Worm (Caenorhabditis elegans) whole organism, late embryonic: ENCODE data around the gene M195.2.

Experiments
- C08G9.2 ChIP-seq: sonication (generic microtip); optimal IDR thresholded peaks from 2 replicates; lab custom pipeline; 2016; ENCODE audit warnings: mild to moderate bottlenecking, missing genetic modification characterization, moderate library complexity, missing compliant biosample characterization
- F13H6.1 ChIP-seq: sonication (generic microtip); optimal IDR thresholded peaks from 2 replicates; lab custom pipeline; 2016; ENCODE audit warnings: missing genetic modification characterization, missing compliant biosample characterization
- K02D7.2 ChIP-seq: sonication (generic microtip); optimal IDR thresholded peaks from 2 replicates; lab custom pipeline; 2017; ENCODE audit warnings: mild to moderate bottlenecking, missing genetic modification characterization, missing compliant biosample characterization
- K09A11.1 ChIP-seq: sonication (generic microtip); optimal IDR thresholded peaks from 2 replicates; lab custom pipeline; 2017; ENCODE audit warnings: antibody characterized with exemption, mild to moderate bottlenecking, missing genetic modification characterization, missing compliant biosample characterization; ENCODE audit not compliant: insufficient read depth
- Y22D7AL.16 ChIP-seq: sonication (generic microtip); optimal IDR thresholded peaks from 2 replicates; lab custom pipeline; 2016; ENCODE audit warnings: missing genetic modification characterization, missing compliant biosample characterization
- ama-1 ChIP-seq: fragments of 150-350 bp; optimal IDR thresholded peaks from 2 replicates; lab custom pipeline; 2014
- ceh-22 ChIP-seq: sonication (generic microtip); optimal IDR thresholded peaks from 2 replicates; lab custom pipeline; 2017; ENCODE audit warnings: missing biosample characterization, missing genetic modification characterization
- ceh-24 ChIP-seq: sonication (generic microtip); optimal IDR thresholded peaks from 2 replicates; lab custom pipeline; 2016; ENCODE audit warnings: mild to moderate bottlenecking, missing genetic modification characterization, missing compliant biosample characterization
- ceh-30 ChIP-seq: fragments of 150-350 bp; optimal IDR thresholded peaks from 2 replicates; lab custom pipeline; 2014; ENCODE audit warnings: missing biosample characterization, missing genetic modification characterization
- ceh-31 ChIP-seq: sonication (generic microtip); optimal IDR thresholded peaks from 2 replicates; lab custom pipeline; 2016; ENCODE audit warnings: missing genetic modification characterization, missing compliant biosample characterization
- ceh-48 ChIP-seq: sonication (generic microtip); optimal IDR thresholded peaks from 2 replicates; lab custom pipeline; 2016; ENCODE audit warnings: missing genetic modification characterization, inconsistent platforms, missing compliant biosample characterization
- che-1 ChIP-seq: sonication (generic microtip); optimal IDR thresholded peaks from 2 replicates; lab custom pipeline; 2016; ENCODE audit warnings: mild to moderate bottlenecking, missing genetic modification characterization, missing compliant biosample characterization
- dmd-4 ChIP-seq: sonication (generic microtip); optimal IDR thresholded peaks from 2 replicates; lab custom pipeline; 2016; ENCODE audit warnings: borderline replicate concordance, missing genetic modification characterization, missing compliant biosample characterization
- dve-1 ChIP-seq: sonication (generic microtip); optimal IDR thresholded peaks from 2 replicates; lab custom pipeline; 2017; ENCODE audit warnings: antibody characterized with exemption, mild to moderate bottlenecking, missing genetic modification characterization, missing compliant biosample characterization
- elt-2 ChIP-seq: sonication (generic microtip); optimal IDR thresholded peaks from 2 replicates; lab custom pipeline; 2016; ENCODE audit warnings: missing genetic modification reagents, missing genetic modification characterization, missing compliant biosample characterization
- ets-4 ChIP-seq: sonication (generic microtip); optimal IDR thresholded peaks from 2 replicates; lab custom pipeline; 2016; ENCODE audit warnings: missing genetic modification characterization, missing compliant biosample characterization
- eyg-1 ChIP-seq: sonication (generic microtip); optimal IDR thresholded peaks from 2 replicates; lab custom pipeline; 2016; ENCODE audit warnings: missing genotype, missing genetic modification characterization, missing compliant biosample characterization
- fkh-6 ChIP-seq: sonication (generic microtip); optimal IDR thresholded peaks from 2 replicates; lab custom pipeline; 2016; ENCODE audit warnings: missing genetic modification characterization, missing compliant biosample characterization
- gmeb-2 ChIP-seq: sonication (generic microtip); optimal IDR thresholded peaks from 2 replicates; lab custom pipeline; 2016; ENCODE audit warnings: missing genetic modification characterization, inconsistent platforms, missing compliant biosample characterization
- hlh-13 ChIP-seq: fragments of 200-800 bp; sonication (Bioruptor generic); optimal IDR thresholded peaks from 2 replicates; lab custom pipeline; 2018; ENCODE audit warnings: mild to moderate bottlenecking, missing genetic modification characterization, missing compliant biosample characterization
- hlh-30 ChIP-seq: sonication (generic microtip); optimal IDR thresholded peaks from 2 replicates; lab custom pipeline; 2017; ENCODE audit warnings: antibody characterized with exemption, missing genetic modification characterization, missing compliant biosample characterization; ENCODE audit not compliant: insufficient read depth
- hlh-6 ChIP-seq: sonication (generic microtip); optimal IDR thresholded peaks from 2 replicates; lab custom pipeline; 2016; ENCODE audit warnings: missing genotype, missing genetic modification characterization, missing compliant biosample characterization
- hlh-8 ChIP-seq: sonication (generic microtip); optimal IDR thresholded peaks from 2 replicates; lab custom pipeline; 2016; ENCODE audit warnings: missing genotype, missing genetic modification characterization, missing compliant biosample characterization
- lim-6 ChIP-seq: sonication (generic microtip); optimal IDR thresholded peaks from 2 replicates; lab custom pipeline; 2016; ENCODE audit warnings: missing genetic modification characterization, missing compliant biosample characterization
- lin-11 ChIP-seq: fragments of 200-800 bp; sonication (Bioruptor generic); optimal IDR thresholded peaks from 2 replicates; lab custom pipeline; 2018; ENCODE audit warnings: mild to moderate bottlenecking, missing genetic modification characterization, missing compliant biosample characterization
- mec-3 ChIP-seq: sonication (generic microtip); optimal IDR thresholded peaks from 2 replicates; lab custom pipeline; 2016; ENCODE audit warnings: borderline replicate concordance, missing genetic modification characterization, missing compliant biosample characterization
- nfya-1 ChIP-seq: sonication (generic microtip); optimal IDR thresholded peaks from 2 replicates; lab custom pipeline; 2017; ENCODE audit warnings: missing genetic modification characterization, mild to moderate bottlenecking, missing compliant biosample characterization, antibody characterized with exemption, moderate library complexity
- npax-4 ChIP-seq: sonication (generic microtip); optimal IDR thresholded peaks from 2 replicates; lab custom pipeline; 2016; ENCODE audit warnings: missing genetic modification characterization, missing compliant biosample characterization
- pat-9 ChIP-seq: fragments of 200-800 bp; sonication (Bioruptor generic); optimal IDR thresholded peaks from 2 replicates; lab custom pipeline; 2018; ENCODE audit warnings: mild to moderate bottlenecking, missing genetic modification characterization, moderate library complexity, missing compliant biosample characterization
- pqm-1 ChIP-seq: sonication (generic microtip); optimal IDR thresholded peaks from 2 replicates; lab custom pipeline; 2016; ENCODE audit warnings: missing genetic modification characterization, missing compliant biosample characterization
- rnt-1 ChIP-seq: sonication (generic microtip); optimal IDR thresholded peaks from 2 replicates; lab custom pipeline; 2016; ENCODE audit warnings: missing genetic modification characterization, missing compliant biosample characterization
- sox-2 ChIP-seq: fragments of 200-800 bp; sonication (Bioruptor generic); IDR thresholded peaks from 2 replicates; pipeline ENCODE4 v1.3.6; 2022; ENCODE audit warnings: missing genetic modification reagents, missing genetic modification characterization, missing compliant biosample characterization
- sox-4 ChIP-seq: sonication (generic microtip); optimal IDR thresholded peaks from 2 replicates; lab custom pipeline; 2017; ENCODE audit warnings: mild to moderate bottlenecking, missing genetic modification characterization, inconsistent platforms, missing compliant biosample characterization
- syd-9 ChIP-seq: sonication (generic microtip); optimal IDR thresholded peaks from 2 replicates; lab custom pipeline; 2016; ENCODE audit warnings: mild to moderate bottlenecking, missing genetic modification characterization, moderate library complexity, missing compliant biosample characterization
- ttx-3 ChIP-seq: sonication (generic microtip); optimal IDR thresholded peaks from 2 replicates; lab custom pipeline; 2016; ENCODE audit warnings: missing genetic modification reagents, missing genetic modification characterization, missing compliant biosample characterization
- unc-3 ChIP-seq, 2 experiments: fragments of 200-800 bp in 1 of 2; sonication (Bioruptor generic) in 1 of 2; sonication (generic microtip) in 1 of 2; conservative IDR thresholded peaks in 1 of 2; optimal IDR thresholded peaks in 1 of 2; 2 replicates each; pipeline versions ENCODE4 v1.3.6 to Lab custom; 2016 to 2022; ENCODE audit warnings: missing compliant biosample characterization in 2 of 2, missing genetic modification characterization in 2 of 2, missing genetic modification reagents in 1 of 2
- unc-42 ChIP-seq: sonication (generic microtip); optimal IDR thresholded peaks from 2 replicates; lab custom pipeline; 2016; ENCODE audit warnings: missing genotype, missing genetic modification characterization, missing compliant biosample characterization
- unc-55 ChIP-seq: sonication (generic microtip); optimal IDR thresholded peaks from 2 replicates; lab custom pipeline; 2017; ENCODE audit warnings: missing biosample characterization, missing genetic modification reagents, missing genetic modification characterization
- unc-86 ChIP-seq: sonication (generic microtip); optimal IDR thresholded peaks from 2 replicates; lab custom pipeline; 2016; ENCODE audit warnings: missing genetic modification characterization, missing compliant biosample characterization
- zip-5 ChIP-seq: sonication (generic microtip); optimal IDR thresholded peaks from 2 replicates; lab custom pipeline; 2016; ENCODE audit warnings: missing genetic modification characterization, missing compliant biosample characterization

M195.2 gene

DNA sequence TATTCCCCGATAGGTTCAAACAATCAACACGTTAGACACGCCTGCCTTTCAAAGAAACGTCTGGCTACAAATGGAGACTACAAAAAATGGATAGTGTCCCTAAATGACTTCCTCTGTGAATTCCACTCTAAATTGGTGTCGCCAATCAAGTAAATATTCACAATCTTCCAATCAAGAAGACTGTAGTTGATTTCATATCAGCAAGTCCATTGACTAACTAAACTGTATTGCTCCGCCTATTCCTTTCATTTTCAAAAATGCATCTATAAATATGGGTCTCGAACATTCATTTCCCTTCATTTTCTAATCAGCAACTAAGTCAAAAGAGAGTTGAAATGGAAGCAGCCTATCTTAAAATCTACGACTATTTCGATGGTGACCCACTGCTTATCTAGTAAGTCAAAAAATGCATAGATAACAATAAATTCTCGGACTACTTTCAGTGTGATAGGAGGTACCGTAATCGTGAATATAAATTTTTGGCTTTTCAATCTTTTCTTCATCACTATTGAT lies 27.5 kb downstream of the M195.2 start, which contains the start of gene drd-1:
Gene drd-1, plus strand, starts transcription at position 51 of the 513 bp plus-strand sequence.
- TF ChIP-seq hlh-30 (no peak), ceh-22 (tag; lab: Kevin White, UChicago) (no peak), K02D7.2 (tag; lab: Kevin White, UChicago) (no peak), elt-2 (tag; lab: Kevin White, UChicago) (peak; percentile 68), ceh-24 (tag; lab: Kevin White, UChicago) (no peak)

DNA sequence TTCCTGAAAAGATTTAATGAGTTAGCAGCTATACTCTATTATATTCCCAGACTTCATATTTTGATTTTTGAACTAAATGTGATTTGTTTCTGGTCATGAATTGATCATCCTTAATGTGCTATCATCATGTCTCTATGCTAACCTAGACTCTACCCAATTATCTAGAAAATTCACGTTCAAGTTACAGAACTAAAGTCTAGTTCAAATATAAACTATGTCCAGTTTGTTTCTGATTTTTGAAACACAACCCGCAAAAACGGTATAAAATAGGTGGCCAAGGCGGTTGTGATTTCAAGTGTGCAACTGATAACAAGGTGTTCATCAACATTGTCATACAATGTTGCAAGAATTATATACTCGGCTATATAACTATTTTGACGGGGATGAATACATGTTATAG lies 30.2 kb downstream of the M195.2 start, which contains the start of gene F49E12.10:
Gene F49E12.10, plus strand, starts transcription at position 301 of the 400 bp plus-strand sequence.
- no peak for TF ChIP-seq dve-1
- TF ChIP-seq sox-4 (tag; lab: Kevin White, UChicago): no peak
- no peak for TF ChIP-seq unc-86
- no peak for TF ChIP-seq ttx-3
- no peak for TF ChIP-seq lin-11 (tag; lab: Kevin White, UChicago)
- no peak for TF ChIP-seq ceh-48 (tag; lab: Kevin White, UChicago)
- no peak for TF ChIP-seq npax-4 (tag; lab: Kevin White, UChicago)
- TF ChIP-seq gmeb-2 (tag; lab: Kevin White, UChicago): no peak
- no peak for TF ChIP-seq hlh-30
- no peak for TF ChIP-seq ama-1
- no peak for TF ChIP-seq pat-9

DNA sequence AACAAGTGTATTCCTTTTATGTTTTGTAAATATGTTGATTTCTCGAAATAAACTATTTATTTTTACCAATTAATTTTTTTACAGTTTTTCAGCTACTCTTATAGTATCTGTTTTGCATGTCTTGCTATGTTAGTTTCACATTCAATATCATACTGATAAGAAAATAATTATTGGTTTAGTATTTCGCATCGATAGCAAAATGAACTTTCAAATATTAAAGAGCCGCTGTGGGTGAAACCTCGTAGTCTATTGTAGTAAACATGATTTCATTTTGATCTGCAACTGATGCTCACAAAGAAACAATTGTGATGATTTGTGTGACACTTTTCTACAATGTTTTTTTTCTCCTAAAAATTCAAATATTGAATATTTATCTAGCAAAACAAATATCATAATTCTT lies 31.7 kb downstream of the M195.2 start:
- TF ChIP-seq rnt-1 (tag; lab: Kevin White, UChicago) (no peak), F13H6.1 (tag; lab: Kevin White, UChicago) (no peak), sox-2 (no peak), npax-4 (tag; lab: Kevin White, UChicago) (no peak), C08G9.2 (tag; lab: Kevin White, UChicago) (no peak), unc-42 (tag; lab: Kevin White, UChicago) (no peak), syd-9 (no peak), pqm-1 (no peak), fkh-6 (tag; lab: Kevin White, UChicago) (no peak), ets-4 (no peak), unc-55 (GFP tag; lab: Kevin White, UChicago) (no peak), K09A11.1 (tag; lab: Kevin White, UChicago) (no peak), hlh-8 (tag; lab: Kevin White, UChicago) (no peak), hlh-6 (tag; lab: Kevin White, UChicago) (no peak), mec-3 (tag; lab: Kevin White, UChicago) (no peak), eyg-1 (tag; lab: Kevin White, UChicago) (no peak), Y22D7AL.16 (tag; lab: Kevin White, UChicago) (no peak), ceh-22 (tag; lab: Kevin White, UChicago) (no peak), nfya-1 (tag; lab: Kevin White, UChicago) (no peak), lim-6 (tag; lab: Kevin White, UChicago) (no peak)

DNA sequence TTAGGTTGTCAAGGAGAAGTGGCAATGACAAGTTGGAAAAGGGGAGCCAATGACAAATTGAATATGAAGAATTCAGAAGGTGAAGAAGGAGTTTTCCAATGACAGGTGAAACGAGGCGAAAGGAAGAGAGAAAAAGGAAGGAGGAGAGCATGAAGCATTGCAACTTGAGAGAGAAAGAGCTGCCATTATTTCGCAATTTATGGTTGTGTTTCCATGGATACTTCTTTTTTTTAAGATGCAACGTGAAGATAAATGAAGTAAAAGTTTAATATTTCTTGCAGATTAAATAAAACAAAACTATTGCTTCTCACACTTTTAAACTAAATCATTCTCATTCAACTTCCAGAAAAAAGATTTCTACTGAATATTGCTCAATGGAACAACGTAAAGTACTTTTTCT lies 33.7 kb downstream of the M195.2 start, which contains the start of gene F49E12.8:
Gene F49E12.8, minus strand, starts transcription at position 101 of the 400 bp plus-strand sequence.
- no peak for TF ChIP-seq ama-1
- no peak for TF ChIP-seq hlh-13 (GFP tag; lab: Kevin White, UChicago)
- TF ChIP-seq zip-5 (tag; lab: Kevin White, UChicago): no peak
- TF ChIP-seq nfya-1 (tag; lab: Kevin White, UChicago): no peak
- no peak for TF ChIP-seq F13H6.1 (tag; lab: Kevin White, UChicago)
- no peak for TF ChIP-seq unc-3 (GFP tag; conservative IDR thresholded peaks at IDR 0.05; lab: Robert Waterston, UW)
- TF ChIP-seq unc-3 (tag; optimal IDR thresholded peaks at IDR 0.05; lab: Kevin White, UChicago): no peak
- TF ChIP-seq dve-1: no peak
- TF ChIP-seq hlh-6 (tag; lab: Kevin White, UChicago): no peak
- TF ChIP-seq che-1 (tag; lab: Kevin White, UChicago): no peak
- no peak for TF ChIP-seq ceh-30 (tag; lab: Kevin White, UChicago)
- no peak for TF ChIP-seq dmd-4 (tag; lab: Kevin White, UChicago)
- no peak for TF ChIP-seq ceh-31
- TF ChIP-seq, all 69 proteins: peak for 0
